Fruit fly (Drosophila melanogaster) whole organism: ENCODE measurements around the gene CG10096.

Experiments used
- CG8478 ChIP-seq: fragments of >200 bp; optimal IDR thresholded peaks from 2 replicates; lab custom pipeline; 2018; ENCODE audit warnings: inconsistent platforms
- Dll ChIP-seq: fragments of >200 bp; optimal IDR thresholded peaks from 2 replicates; lab custom pipeline; 2017
- EcR ChIP-seq, 2 experiments: fragments of >200 bp; optimal IDR thresholded peaks; 2 replicates each; lab custom pipeline; 2017; ENCODE audit warnings: missing biosample characterization in 2 of 2, missing genetic modification characterization in 2 of 2, missing genetic modification reagents in 2 of 2
- pan ChIP-seq: fragments of >200 bp; optimal IDR thresholded peaks from 2 replicates; lab custom pipeline; 2017
- psq ChIP-seq: fragments of >200 bp; optimal IDR thresholded peaks from 2 replicates; lab custom pipeline; 2017
- usp ChIP-seq: fragments of >200 bp; optimal IDR thresholded peaks from 2 replicates; lab custom pipeline; 2017; ENCODE audit warnings: missing biosample characterization, missing genetic modification characterization, mixed read lengths

CG10096 gene

DNA sequence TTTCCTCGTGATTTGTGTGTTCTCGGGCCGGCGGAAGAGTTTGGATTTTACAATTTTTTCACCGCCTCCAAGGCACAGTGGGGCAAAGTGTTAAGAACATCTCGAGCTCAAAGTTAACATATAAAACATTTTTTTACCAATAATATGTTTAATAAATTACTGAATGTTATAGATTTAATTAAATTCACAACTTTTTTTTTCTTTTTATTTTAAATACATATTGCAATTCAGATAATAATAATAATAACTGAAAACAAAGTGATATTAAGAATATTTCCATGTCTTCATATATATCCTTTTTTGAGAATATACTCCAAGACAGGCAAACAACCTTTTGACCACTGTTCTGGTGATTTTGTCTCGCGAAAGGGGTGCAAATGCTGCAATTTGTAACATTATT is 49.8 kb downstream of the CG10096 start:
- TF ChIP-seq Dll (lab: Kevin White, UChicago) = no peak
- no peak for TF ChIP-seq usp (GFP tag; lab: Kevin White, UChicago)

DNA sequence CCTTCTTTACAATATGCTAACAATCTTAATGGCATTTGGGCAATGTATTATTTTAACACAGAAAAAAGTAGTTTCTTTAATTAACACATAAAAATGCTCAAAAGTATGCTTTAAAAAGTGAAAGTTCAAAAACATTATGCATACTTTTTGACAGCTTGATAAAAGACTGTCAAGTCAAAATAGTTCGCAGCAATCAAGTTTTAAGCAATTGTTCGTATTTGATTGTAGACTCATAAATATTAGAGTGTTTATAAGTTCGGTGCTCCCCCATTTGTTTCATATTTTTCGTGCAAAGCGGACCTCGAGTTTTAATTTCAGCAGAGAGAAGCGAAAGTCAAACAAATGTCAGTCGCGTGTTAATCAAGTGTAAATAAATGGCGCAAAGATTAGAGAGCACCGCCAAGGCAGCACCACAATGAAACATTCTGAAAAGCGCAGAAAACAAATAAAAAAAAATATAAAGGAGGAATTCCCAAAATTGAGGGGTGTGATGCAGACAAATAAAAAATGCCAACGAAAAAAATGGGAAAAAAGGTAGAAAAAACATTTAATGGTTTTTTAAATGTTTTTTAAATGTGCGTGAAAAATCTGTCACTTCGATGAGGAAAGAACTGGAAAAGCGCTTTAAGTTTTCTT is 50.7 kb downstream of the CG10096 start:
- TF ChIP-seq CG8478 (lab: Kevin White, UChicago) = no peak

DNA sequence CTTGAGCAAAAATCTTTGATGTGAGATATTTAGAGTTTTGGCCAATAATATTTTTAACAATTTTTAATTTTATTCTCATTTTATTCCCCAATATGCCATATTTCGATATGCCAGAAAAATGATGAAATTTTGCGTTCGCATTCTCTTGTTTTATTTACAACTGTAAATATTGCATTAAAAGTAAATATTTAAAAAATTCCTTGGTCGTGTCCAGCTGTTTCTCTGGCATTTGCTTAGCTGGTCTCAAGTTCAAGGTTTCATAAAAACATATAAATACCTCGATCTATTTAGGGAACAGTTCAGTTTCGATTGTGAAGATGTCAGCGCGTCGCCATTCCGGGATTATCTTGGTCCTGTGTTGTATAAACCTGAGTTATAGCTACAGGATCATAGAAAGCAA is 54.4 kb downstream of the CG10096 start, which contains the start of gene Sgsf:
Gene Sgsf, plus strand, starts transcription at position 301 of the 400 bp plus-strand sequence.
- TF ChIP-seq EcR (GFP tag; optimal IDR thresholded peaks at IDR 0.05; lab: Kevin White, UChicago) (no peak), pan (lab: Kevin White, UChicago) (no peak), CG8478 (lab: Kevin White, UChicago) (no peak), psq (lab: Kevin White, UChicago) (no peak), usp (GFP tag; lab: Kevin White, UChicago) (no peak), Dll (lab: Kevin White, UChicago) (no peak)
